Worm (Caenorhabditis elegans): ENCODE results near the gene C05D10.4.

- TF ChIP-seq B0019.2 (GFP tag; conservative IDR thresholded peaks at IDR 0.05) (no peak), ztf-28 (GFP tag; IDR thresholded peaks at IDR 0.05) (no peak), F49E8.2 (tag; optimal IDR thresholded peaks at IDR 0.05; ENCODE audit: insufficient read depth) (no peak), nhr-120 (GFP tag; IDR thresholded peaks at IDR 0.05) (no peak), snpc-4 (GFP tag; optimal IDR thresholded peaks at IDR 0.05) (no peak), snpc-4 (tag; optimal IDR thresholded peaks at IDR 0.05) (no peak), lin-35 (GFP tag; optimal IDR thresholded peaks at IDR 0.05) (no peak)
These were observed at the start of gene C05D10.4 for ce11 chrIII:6102762-6103161.
